Worm (Caenorhabditis elegans) whole organism, early embryonic: ENCODE data around the gene F10E9.5.

Experiments
- B0310.2 ChIP-seq: sonication (generic microtip); optimal IDR thresholded peaks from 2 replicates; lab custom pipeline; 2016; ENCODE audit warnings: mild to moderate bottlenecking, missing genetic modification characterization, missing compliant biosample characterization
- F13C5.2 ChIP-seq: sonication (generic microtip); optimal IDR thresholded peaks from 2 replicates; lab custom pipeline; 2017; ENCODE audit warnings: mild to moderate bottlenecking, missing genetic modification characterization, inconsistent platforms, missing compliant biosample characterization
- aly-1 ChIP-seq: sonication (generic microtip); optimal IDR thresholded peaks from 2 replicates; lab custom pipeline; 2016; ENCODE audit warnings: missing genetic modification characterization, missing compliant biosample characterization
- ama-1 ChIP-seq: fragments of 150-350 bp; optimal IDR thresholded peaks from 2 replicates; lab custom pipeline; 2014
- ceh-13 ChIP-seq: fragments of 200-800 bp; sonication (Bioruptor generic); optimal IDR thresholded peaks from 2 replicates; lab custom pipeline; 2018; ENCODE audit warnings: mild to moderate bottlenecking, missing genetic modification characterization, missing compliant biosample characterization
- ceh-36 ChIP-seq: sonication (generic microtip); optimal IDR thresholded peaks from 2 replicates; lab custom pipeline; 2016; ENCODE audit warnings: missing genetic modification characterization, inconsistent platforms, missing compliant biosample characterization
- ets-7 ChIP-seq: sonication (generic microtip); optimal IDR thresholded peaks from 2 replicates; lab custom pipeline; 2016; ENCODE audit warnings: missing genotype, missing genetic modification characterization, missing compliant biosample characterization
- flt-1 ChIP-seq: fragments of 200-800 bp; sonication (Bioruptor generic); IDR thresholded peaks from 2 replicates; pipeline ENCODE4 v1.3.6; 2022; ENCODE audit warnings: missing genetic modification characterization, missing compliant biosample characterization
- hmbx-1 ChIP-seq: sonication (generic microtip); optimal IDR thresholded peaks from 2 replicates; lab custom pipeline; 2016; ENCODE audit warnings: mild to moderate bottlenecking, missing genetic modification characterization, missing compliant biosample characterization
- hmg-4 ChIP-seq: fragments of 200-800 bp; sonication (Bioruptor generic); optimal IDR thresholded peaks from 2 replicates; lab custom pipeline; 2018; ENCODE audit warnings: mild to moderate bottlenecking, missing genetic modification characterization, missing compliant biosample characterization
- hnd-1 ChIP-seq: sonication (generic microtip); optimal IDR thresholded peaks from 2 replicates; lab custom pipeline; 2016; ENCODE audit warnings: missing genetic modification characterization, missing compliant biosample characterization
- pes-1 ChIP-seq: fragments of 200-800 bp; sonication (Bioruptor generic); IDR thresholded peaks from 2 replicates; pipeline ENCODE4 v1.3.6; 2022; ENCODE audit warnings: missing genetic modification reagents, missing genetic modification characterization, missing compliant biosample characterization
- scrt-1 ChIP-seq: fragments of 200-800 bp; sonication (Bioruptor generic); IDR thresholded peaks from 2 replicates; pipeline ENCODE4 v1.3.6; 2022; ENCODE audit warnings: missing genetic modification characterization, missing compliant biosample characterization
- sea-1 ChIP-seq: fragments of 200-800 bp; sonication (Bioruptor generic); conservative IDR thresholded peaks from 2 replicates; pipeline ENCODE4 v1.3.6; 2022; ENCODE audit warnings: missing genetic modification characterization, missing compliant biosample characterization
- tbx-11 ChIP-seq: fragments of 200-800 bp; sonication (Bioruptor generic); IDR thresholded peaks from 2 replicates; pipeline ENCODE4 v1.3.6; 2022; ENCODE audit warnings: missing genetic modification characterization, missing compliant biosample characterization
- tbx-37 ChIP-seq: fragments of 200-800 bp; sonication (Bioruptor generic); conservative IDR thresholded peaks from 2 replicates; pipeline ENCODE4 v1.3.6; 2022; ENCODE audit warnings: missing genetic modification reagents, missing genetic modification characterization, missing compliant biosample characterization
- tra-4 ChIP-seq: sonication (generic microtip); optimal IDR thresholded peaks from 2 replicates; lab custom pipeline; 2017; ENCODE audit warnings: missing genetic modification characterization, missing compliant biosample characterization

Gene F10E9.5

DNA sequence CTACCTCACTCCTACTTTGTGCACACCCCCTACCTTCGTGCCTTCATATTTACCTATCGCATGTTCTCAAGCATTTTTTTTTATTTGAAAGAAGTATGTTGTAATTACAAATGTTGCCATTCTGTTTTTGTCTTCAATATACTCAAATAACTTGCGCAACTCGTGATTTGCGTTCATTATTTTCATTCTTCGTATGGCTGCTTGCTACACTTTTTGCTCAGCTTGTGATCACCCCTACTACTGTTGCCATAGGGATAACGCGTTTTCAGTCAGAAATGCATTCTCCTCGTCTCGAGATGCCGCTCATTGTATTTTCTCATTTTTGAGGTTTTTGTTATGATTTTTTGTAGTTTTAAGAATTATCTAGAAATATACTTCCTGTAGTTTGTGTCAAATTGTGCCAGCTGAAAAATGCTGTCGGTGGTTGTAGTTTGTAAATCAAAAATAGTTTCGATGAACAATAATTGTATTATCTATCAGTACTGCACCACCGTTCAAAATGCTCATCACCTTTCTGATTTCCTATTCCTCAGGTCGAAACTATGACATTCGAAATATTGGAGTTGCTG, 15.3 kb downstream of the F10E9.5 start, which contains the start of gene F10E9.1:
TSS of gene F10E9.1 (plus strand) at position 519 of the 569 bp plus-strand sequence.
- TF ChIP-seq ceh-36 (tag; lab: Kevin White, UChicago) (no peak), tra-4 (tag; lab: Kevin White, UChicago) (no peak), aly-1 (no peak), flt-1 (no peak), scrt-1 (GFP tag; lab: Robert Waterston, UW) (no peak), B0310.2 (tag; lab: Kevin White, UChicago) (no peak), tbx-11 (GFP tag; lab: Robert Waterston, UW) (no peak), sea-1 (GFP tag; lab: Robert Waterston, UW) (no peak), ets-7 (tag; lab: Kevin White, UChicago) (no peak), F13C5.2 (no peak), ama-1 (lab: Kevin White, UChicago) (no peak), hmbx-1 (tag; lab: Kevin White, UChicago) (no peak)

DNA sequence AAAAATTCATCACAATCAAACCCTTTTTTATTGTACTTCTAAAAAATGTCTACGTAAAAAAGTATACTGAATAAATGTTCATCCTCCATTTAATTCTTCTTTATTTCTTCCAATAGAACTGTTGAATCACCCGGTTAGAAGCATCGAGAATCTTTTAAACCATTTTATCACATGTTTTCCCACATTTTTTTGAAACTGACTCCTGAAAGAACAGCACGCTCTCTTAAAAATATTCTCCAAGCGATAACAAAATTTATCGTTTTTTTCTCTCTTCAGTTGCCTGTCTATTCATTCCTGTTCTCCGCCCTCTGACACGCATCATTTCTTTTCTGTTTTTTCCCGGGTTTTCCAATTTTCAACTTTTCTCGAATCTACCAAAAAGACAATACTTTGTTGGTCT, 17.0 kb downstream of the F10E9.5 start, which contains the start of gene F10E9.12:
TSS of gene F10E9.12 (plus strand) at position 131 of the 400 bp plus-strand sequence.
- TF ChIP-seq B0310.2 (tag; lab: Kevin White, UChicago), result no peak
- TF ChIP-seq scrt-1 (GFP tag; lab: Robert Waterston, UW), result no peak
- no peak for TF ChIP-seq aly-1
- no peak for TF ChIP-seq sea-1 (GFP tag; lab: Robert Waterston, UW)
- no peak for TF ChIP-seq ama-1 (lab: Kevin White, UChicago)
- no peak for TF ChIP-seq tbx-37
- no peak for TF ChIP-seq hmg-4 (GFP tag; lab: Kevin White, UChicago)
- TF ChIP-seq hmbx-1 (tag; lab: Kevin White, UChicago), result no peak
- no peak for TF ChIP-seq F13C5.2
- no peak for TF ChIP-seq tbx-11 (GFP tag; lab: Robert Waterston, UW)
- TF ChIP-seq ceh-13, result no peak
- TF ChIP-seq hnd-1 (tag; lab: Kevin White, UChicago), result no peak
- TF ChIP-seq ets-7 (tag; lab: Kevin White, UChicago), result no peak
- no peak for TF ChIP-seq ceh-36 (tag; lab: Kevin White, UChicago)
- TF ChIP-seq pes-1 (GFP tag; lab: Robert Waterston, UW), result no peak
- no peak for TF ChIP-seq flt-1
- TF ChIP-seq tra-4 (tag; lab: Kevin White, UChicago), result no peak

ce11 chrIII:8325574-8326513, 18.5 kb downstream of the F10E9.5 start, which contains the start of gene ZC262.13:
Gene ZC262.13 (plus strand): TSS chrIII:8326214.
- TF ChIP-seq ceh-36 (tag; lab: Kevin White, UChicago), result no peak
- no peak for TF ChIP-seq scrt-1 (GFP tag; lab: Robert Waterston, UW)
- TF ChIP-seq ama-1 (lab: Kevin White, UChicago), result no peak
- TF ChIP-seq hnd-1 (tag; lab: Kevin White, UChicago), result no peak
- TF ChIP-seq B0310.2 (tag; lab: Kevin White, UChicago), result no peak
- TF ChIP-seq tbx-11 (GFP tag; lab: Robert Waterston, UW), result no peak
- no peak for TF ChIP-seq flt-1
- no peak for TF ChIP-seq pes-1 (GFP tag; lab: Robert Waterston, UW)
- no peak for TF ChIP-seq ceh-13
- TF ChIP-seq hmbx-1 (tag; lab: Kevin White, UChicago), result no peak
- TF ChIP-seq hmg-4 (GFP tag; lab: Kevin White, UChicago), result no peak
- no peak for TF ChIP-seq sea-1 (GFP tag; lab: Robert Waterston, UW)
- TF ChIP-seq aly-1, result no peak
- no peak for TF ChIP-seq tbx-37
- no peak for TF ChIP-seq F13C5.2

ce11 chrIII:8331211-8331610, 23.8 kb downstream of the F10E9.5 start, which contains the start of gene iglr-2:
Gene iglr-2 (minus strand): TSS chrIII:8331311.
- TF ChIP-seq hmg-4 (GFP tag; lab: Kevin White, UChicago), result no peak

DNA sequence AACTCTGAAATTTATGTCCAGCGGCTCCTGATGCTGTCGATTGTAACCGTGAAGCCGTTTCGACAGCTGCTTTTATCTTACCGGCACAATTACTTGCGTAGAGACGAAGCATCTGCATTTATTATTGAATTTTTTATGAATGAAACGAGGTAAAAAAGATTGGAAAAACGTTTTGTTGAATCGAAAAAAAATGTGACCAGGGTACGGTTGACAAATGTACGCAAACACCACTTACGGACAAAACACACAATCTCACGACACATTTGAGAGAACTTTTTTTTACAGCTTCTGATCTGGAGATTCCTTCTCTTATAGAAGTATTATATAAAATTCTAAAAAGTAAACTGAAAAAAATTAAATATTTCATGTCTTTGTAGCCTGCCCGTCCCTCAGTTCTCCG, 24.4 kb downstream of the F10E9.5 start, which contains the start of the genes mrps-18A and ZC262.2:
TSS of gene mrps-18A (minus strand) at position 141 of the 400 bp plus-strand sequence.
TSS of gene ZC262.2 (plus strand) at position 284 of the 400 bp plus-strand sequence.
- TF ChIP-seq tbx-11 (GFP tag; lab: Robert Waterston, UW), result no peak
- TF ChIP-seq ama-1 (lab: Kevin White, UChicago), result no peak
- no peak for TF ChIP-seq F13C5.2
- no peak for TF ChIP-seq ceh-36 (tag; lab: Kevin White, UChicago)
- TF ChIP-seq ets-7 (tag; lab: Kevin White, UChicago), result no peak
- TF ChIP-seq hmbx-1 (tag; lab: Kevin White, UChicago), result no peak
- no peak for TF ChIP-seq scrt-1 (GFP tag; lab: Robert Waterston, UW)
- no peak for TF ChIP-seq aly-1
- no peak for TF ChIP-seq ceh-13
- no peak for TF ChIP-seq hmg-4 (GFP tag; lab: Kevin White, UChicago)
- TF ChIP-seq B0310.2 (tag; lab: Kevin White, UChicago), result no peak
- no peak for TF ChIP-seq tbx-37
- TF ChIP-seq flt-1, result no peak
- no peak for TF ChIP-seq tra-4 (tag; lab: Kevin White, UChicago)
- TF ChIP-seq sea-1 (GFP tag; lab: Robert Waterston, UW), result no peak
- TF ChIP-seq hnd-1 (tag; lab: Kevin White, UChicago), result no peak

DNA sequence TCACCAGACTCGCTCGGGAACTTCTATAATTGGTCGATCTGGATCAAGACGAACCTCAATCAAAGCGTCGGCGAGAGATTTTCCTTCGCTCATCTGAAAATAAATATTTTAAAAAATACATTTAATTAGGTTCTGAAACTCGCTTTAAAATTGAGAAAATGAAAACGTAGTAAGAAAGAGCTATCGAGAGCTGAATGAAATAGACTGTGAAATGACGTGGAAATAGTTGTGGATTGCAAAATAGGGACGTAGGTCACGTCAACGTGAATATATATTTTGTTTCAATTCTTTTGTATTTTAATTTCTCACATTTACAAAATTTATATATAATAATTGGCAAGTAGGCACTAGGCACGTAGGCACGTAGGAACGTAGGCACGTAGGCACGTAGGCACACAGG, 27.0 kb downstream of the F10E9.5 start, which contains the start of gene ZC262.4:
TSS of gene ZC262.4 (minus strand) at position 101 of the 400 bp plus-strand sequence.
- TF ChIP-seq scrt-1 (GFP tag; lab: Robert Waterston, UW) (no peak), ets-7 (tag; lab: Kevin White, UChicago) (no peak), tbx-37 (no peak), F13C5.2 (no peak), sea-1 (GFP tag; lab: Robert Waterston, UW) (no peak), tra-4 (tag; lab: Kevin White, UChicago) (no peak), flt-1 (no peak)
